Worm (Caenorhabditis elegans) whole organism, L2 larva: ENCODE measurements around the gene C09B9.2.

Experiments
- C34F6.9 ChIP-seq: fragments of 150-350 bp; optimal IDR thresholded peaks from 2 replicates; lab custom pipeline; 2014; ENCODE audit warnings: missing biosample characterization, missing genetic modification characterization
- ZK546.5 ChIP-seq: sonication (generic microtip); optimal IDR thresholded peaks from 2 replicates; lab custom pipeline; 2017; ENCODE audit warnings: missing biosample characterization, missing genetic modification characterization
- aly-2 ChIP-seq: fragments of 150-350 bp; optimal IDR thresholded peaks from 2 replicates; lab custom pipeline; 2014; ENCODE audit warnings: missing biosample characterization, missing genetic modification characterization
- ama-1 ChIP-seq: fragments of 150-350 bp; optimal IDR thresholded peaks from 2 replicates; lab custom pipeline; 2018; ENCODE audit warnings: inconsistent platforms
- crh-2 ChIP-seq: sonication (generic microtip); optimal IDR thresholded peaks from 2 replicates; lab custom pipeline; 2017; ENCODE audit warnings: missing biosample characterization, missing genetic modification characterization
- dmd-4 ChIP-seq: sonication (generic microtip); optimal IDR thresholded peaks from 2 replicates; lab custom pipeline; 2017; ENCODE audit warnings: missing biosample characterization, missing genetic modification characterization
- lin-39 ChIP-seq: fragments of 150-350 bp; optimal IDR thresholded peaks from 2 replicates; lab custom pipeline; 2014; ENCODE audit warnings: missing biosample characterization, missing genetic modification reagents, missing genetic modification characterization
- nhr-10 ChIP-seq: sonication (generic microtip); optimal IDR thresholded peaks from 2 replicates; lab custom pipeline; 2017; ENCODE audit warnings: missing biosample characterization, missing genetic modification characterization
- nhr-12 ChIP-seq: fragments of 150-350 bp; optimal IDR thresholded peaks from 2 replicates; lab custom pipeline; 2014; ENCODE audit warnings: missing biosample characterization, missing genetic modification characterization
- unc-62 ChIP-seq: fragments of 150-350 bp; optimal IDR thresholded peaks from 2 replicates; lab custom pipeline; 2014; ENCODE audit warnings: missing biosample characterization, missing genetic modification reagents, missing genetic modification characterization
- ztf-11 ChIP-seq: sonication (generic microtip); optimal IDR thresholded peaks from 2 replicates; lab custom pipeline; 2017; ENCODE audit warnings: missing biosample characterization, missing genetic modification characterization

DNA sequence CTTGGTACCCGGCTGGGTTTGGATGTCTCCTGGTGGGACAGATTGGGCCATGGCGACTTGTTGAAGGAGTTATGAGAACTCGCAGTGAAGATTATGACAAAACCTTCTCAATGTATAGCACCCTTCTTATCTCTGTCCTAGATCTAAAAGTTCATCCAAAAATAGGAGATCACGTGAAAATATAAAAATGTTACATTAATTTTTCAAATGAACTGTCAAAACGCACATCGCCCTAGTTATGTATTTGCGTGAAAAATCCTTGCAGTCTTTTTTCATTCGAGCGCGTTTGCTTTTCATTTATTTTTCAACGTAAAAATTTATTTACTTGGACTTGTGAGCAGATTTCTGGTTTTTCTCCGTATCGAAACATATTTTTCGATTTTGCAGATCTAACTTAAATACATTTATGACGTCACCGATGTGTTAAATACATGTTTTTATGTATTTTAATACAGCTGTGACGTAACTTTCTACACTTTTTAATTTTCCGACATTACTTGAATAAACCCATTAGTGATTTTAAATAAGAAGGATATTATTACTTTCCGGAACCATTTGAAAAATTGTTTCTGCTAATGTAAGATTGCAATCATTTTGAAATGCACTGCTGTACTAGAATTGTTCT, 27.0 kb downstream of the C09B9.2 start, which contains the start of gene msp-55:
- TF ChIP-seq ZK546.5 (tag; lab: Kevin White, UChicago) = no peak
- TF ChIP-seq ama-1 (lab: Kevin White, UChicago) = no peak
- TF ChIP-seq nhr-10 = no peak
- no peak for TF ChIP-seq unc-62 (GFP tag; lab: Kevin White, UChicago)
- no peak for TF ChIP-seq C34F6.9 (tag; lab: Kevin White, UChicago)
- no peak for TF ChIP-seq ztf-11 (tag; lab: Kevin White, UChicago)
- TF ChIP-seq crh-2 = no peak
- no peak for TF ChIP-seq lin-39 (tag; lab: Kevin White, UChicago)
- no peak for TF ChIP-seq aly-2 (tag; lab: Kevin White, UChicago)
- TF ChIP-seq dmd-4 (tag; lab: Kevin White, UChicago) = no peak
- no peak for TF ChIP-seq nhr-12
